Worm (Caenorhabditis elegans) whole organism, midembryonic: Measurements from ENCODE around the gene ttr-15.

ENCODE experiments used
- T22C8.4 ChIP-seq: fragments of 200-800 bp; sonication (Bioruptor generic); IDR thresholded peaks from 2 replicates; pipeline ENCODE4 v1.3.6; 2022; ENCODE audit warnings: missing genetic modification characterization, missing compliant biosample characterization
- cog-1 ChIP-seq: sonication (generic microtip); optimal IDR thresholded peaks from 2 replicates; lab custom pipeline; 2016; ENCODE audit warnings: missing genetic modification characterization, missing compliant biosample characterization
- flt-1 ChIP-seq: fragments of 200-800 bp; sonication (Bioruptor generic); IDR thresholded peaks from 2 replicates; pipeline ENCODE4 v1.3.6; 2022; ENCODE audit warnings: missing genetic modification characterization, missing compliant biosample characterization
- klf-2 ChIP-seq: fragments of 200-800 bp; sonication (Bioruptor generic); conservative IDR thresholded peaks from 2 replicates; pipeline ENCODE4 v1.3.6; 2022; ENCODE audit warnings: missing genetic modification reagents, missing genetic modification characterization, missing compliant biosample characterization
- med-1 ChIP-seq: sonication (generic microtip); optimal IDR thresholded peaks from 2 replicates; lab custom pipeline; 2017; ENCODE audit warnings: missing genetic modification characterization, mild to moderate bottlenecking, missing compliant biosample characterization, antibody characterized with exemption, missing genetic modification reagents; ENCODE audit not compliant: insufficient read depth
- tab-1 ChIP-seq: fragments of 200-800 bp; sonication (Bioruptor generic); IDR thresholded peaks from 2 replicates; pipeline ENCODE4 v1.3.6; 2022; ENCODE audit warnings: missing genetic modification characterization, missing compliant biosample characterization
- ztf-23 ChIP-seq: fragments of 200-800 bp; sonication (Bioruptor generic); IDR thresholded peaks from 2 replicates; pipeline ENCODE4 v1.3.6; 2022; ENCODE audit warnings: missing genetic modification reagents, missing genetic modification characterization, missing compliant biosample characterization
- ztf-29 ChIP-seq: fragments of 200-800 bp; sonication (Bioruptor generic); IDR thresholded peaks from 2 replicates; pipeline ENCODE4 v1.3.6; 2022; ENCODE audit warnings: missing genetic modification reagents, missing genetic modification characterization, missing compliant biosample characterization

ce11 chrIII:10373845-10374244, 36.2 kb downstream of the ttr-15 start:
- TF ChIP-seq ztf-29 (GFP tag; lab: Robert Waterston, UW) (no peak), flt-1 (GFP tag; lab: Robert Waterston, UW) (no peak), med-1 (GFP tag; lab: Kevin White, UChicago) (no peak), klf-2 (no peak), tab-1 (no peak), cog-1 (no peak), T22C8.4 (GFP tag; lab: Robert Waterston, UW) (no peak), ztf-23 (GFP tag; lab: Robert Waterston, UW) (no peak)
